Worm (Caenorhabditis elegans) whole organism, young adult: ENCODE data around the gene W06A7.2.

Experiments
- aptf-2 ChIP-seq: fragments of 200-800 bp; sonication (Bioruptor generic); conservative IDR thresholded peaks from 2 replicates; pipeline ENCODE4 v1.3.6; 2022; ENCODE audit warnings: missing genetic modification reagents, missing genetic modification characterization, missing compliant biosample characterization
- bed-2 ChIP-seq: fragments of 200-800 bp; sonication (Bioruptor generic); IDR thresholded peaks from 2 replicates; pipeline ENCODE4 v1.3.6; 2022; ENCODE audit warnings: missing genetic modification reagents, missing genetic modification characterization, missing compliant biosample characterization
- ceh-58 ChIP-seq: fragments of 200-800 bp; sonication (Bioruptor generic); IDR thresholded peaks from 2 replicates; pipeline ENCODE4 v1.3.6; 2022; ENCODE audit warnings: missing genetic modification characterization, missing compliant biosample characterization
- ceh-91 ChIP-seq: fragments of 200-800 bp; sonication (Bioruptor generic); IDR thresholded peaks from 2 replicates; pipeline ENCODE4 v1.3.6; 2022; ENCODE audit warnings: missing genetic modification reagents, missing genetic modification characterization, missing compliant biosample characterization
- dpl-1 ChIP-seq: fragments of 150-350 bp; optimal IDR thresholded peaks from 2 replicates; lab custom pipeline; 2014; ENCODE audit warnings: missing biosample characterization, missing genetic modification reagents, missing genetic modification characterization
- efl-1 ChIP-seq: fragments of 150-350 bp; optimal IDR thresholded peaks from 2 replicates; lab custom pipeline; 2014; ENCODE audit warnings: missing biosample characterization, missing genetic modification reagents, missing genetic modification characterization
- egl-44 ChIP-seq: fragments of 200-800 bp; sonication (Bioruptor generic); IDR thresholded peaks from 2 replicates; pipeline ENCODE4 v1.3.6; 2022; ENCODE audit warnings: missing genetic modification reagents, missing genetic modification characterization, missing compliant biosample characterization
- lin-54 ChIP-seq: fragments of 200-800 bp; sonication (Bioruptor generic); optimal IDR thresholded peaks from 2 replicates; lab custom pipeline; 2018; ENCODE audit warnings: mild to moderate bottlenecking, missing genetic modification characterization, missing compliant biosample characterization
- snpc-4 ChIP-seq, 5 experiments: fragments of 150-350 bp in 1 of 5; sonication (generic microtip) in 4 of 5; optimal IDR thresholded peaks; 2 replicates each; lab custom pipeline; 2014 to 2018; ENCODE audit warnings: missing genetic modification characterization in 5 of 5, missing biosample characterization in 3 of 5, antibody characterized with exemption in 2 of 5, mild to moderate bottlenecking in 2 of 5, missing compliant biosample characterization in 2 of 5, missing genotype in 2 of 5, moderate library complexity in 2 of 5, missing genetic modification reagents in 1 of 5
- tbp1 ChIP-seq: fragments of 200-800 bp; sonication (Bioruptor generic); optimal IDR thresholded peaks from 2 replicates; lab custom pipeline; 2018; ENCODE audit warnings: mild to moderate bottlenecking, missing genetic modification characterization, missing compliant biosample characterization
- zim-3 ChIP-seq: sonication (generic microtip); optimal IDR thresholded peaks from 2 replicates; lab custom pipeline; 2017; ENCODE audit warnings: mild to moderate bottlenecking, missing genetic modification characterization, moderate library complexity, missing compliant biosample characterization

DNA sequence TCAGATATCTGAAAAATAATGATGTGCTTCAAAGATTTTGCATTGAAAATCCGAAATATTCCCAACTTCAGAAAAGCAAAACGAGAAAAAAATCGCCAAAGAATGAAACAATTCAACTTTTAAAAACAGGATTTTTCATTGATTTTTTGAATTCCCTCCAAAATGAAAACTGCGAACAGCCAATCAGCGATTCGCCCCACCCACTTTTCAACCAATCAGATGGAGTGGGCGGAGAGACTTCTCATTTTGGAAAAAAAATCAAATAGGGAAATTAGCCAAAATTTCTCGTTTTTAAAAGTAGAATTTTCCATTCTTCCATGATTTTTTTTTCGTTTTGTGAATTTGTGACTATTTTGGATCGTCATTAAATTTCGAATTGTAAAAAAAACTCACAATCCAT lies 36.9 kb upstream of the W06A7.2 start:
- TF ChIP-seq egl-44 (GFP tag; lab: Robert Waterston, UW) (no peak), efl-1 (no peak), aptf-2 (no peak), bed-2 (GFP tag; lab: Robert Waterston, UW) (no peak), zim-3 (tag; lab: Kevin White, UChicago) (no peak), ceh-91 (GFP tag; lab: Robert Waterston, UW) (no peak), ceh-58 (GFP tag; lab: Robert Waterston, UW) (no peak), snpc-4 (GFP tag; optimal IDR thresholded peaks at IDR 0.05; lab: Kevin White, UChicago) (no peak), snpc-4 (tag; optimal IDR thresholded peaks at IDR 0.05; lab: Kevin White, UChicago) (no peak), dpl-1 (no peak), lin-54 (GFP tag; lab: Kevin White, UChicago) (no peak), tbp1 (GFP tag; lab: Kevin White, UChicago) (no peak)
